Fruit fly (Drosophila melanogaster) whole organism: ENCODE data around the gene ND-B17.

Experiments
- CG8478 ChIP-seq: fragments of >200 bp; optimal IDR thresholded peaks from 2 replicates; lab custom pipeline; 2018; ENCODE audit warnings: inconsistent platforms
- Dll ChIP-seq: fragments of >200 bp; optimal IDR thresholded peaks from 2 replicates; lab custom pipeline; 2017
- psq ChIP-seq: fragments of >200 bp; optimal IDR thresholded peaks from 2 replicates; lab custom pipeline; 2017

DNA sequence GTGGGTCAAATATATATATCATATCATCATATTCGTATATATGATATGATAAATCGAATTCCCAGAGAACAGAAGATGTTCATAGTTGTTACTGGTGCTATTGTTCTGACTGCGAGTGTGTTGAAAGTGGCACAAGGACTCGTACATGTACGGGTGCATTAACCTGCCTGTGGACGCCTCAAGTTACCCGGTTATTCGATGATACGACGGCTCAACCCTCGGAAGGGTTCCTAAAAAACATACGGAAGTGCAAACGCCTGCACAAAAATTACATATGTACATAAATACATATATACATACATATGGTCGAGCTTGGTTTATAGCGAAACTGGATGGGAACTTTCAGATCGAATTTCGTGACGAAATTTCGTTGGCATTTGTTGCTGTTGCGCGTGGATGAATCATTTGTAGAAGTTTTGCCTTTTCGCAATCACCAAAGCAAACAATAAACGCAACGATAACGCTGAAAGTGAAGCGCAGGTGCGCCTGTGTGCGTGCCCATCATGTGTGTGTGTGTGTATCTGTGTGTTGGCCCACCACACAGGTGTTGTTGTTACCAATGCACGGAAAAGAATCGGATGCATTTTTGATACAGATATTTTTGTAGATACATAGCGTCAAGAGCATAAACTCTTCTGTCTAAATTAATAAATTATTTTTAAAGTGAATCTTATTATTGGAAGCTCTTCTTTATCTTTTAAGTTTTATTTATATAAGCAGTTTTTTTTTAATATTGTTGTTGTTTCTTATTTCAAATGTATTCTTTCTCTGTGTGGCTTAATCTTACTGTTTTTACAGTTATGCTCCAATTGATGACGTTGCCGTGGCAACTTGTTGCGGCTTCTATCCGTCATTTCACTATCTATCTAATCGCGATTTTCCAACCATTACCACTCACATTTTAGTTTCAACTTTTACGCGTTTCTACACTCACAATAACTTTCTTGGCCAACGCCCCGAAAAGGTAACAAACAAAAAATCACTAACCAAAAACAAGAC, 10.8 kb upstream of the ND-B17 start:
- TF ChIP-seq Dll (lab: Kevin White, UChicago) (no peak), CG8478 (lab: Kevin White, UChicago) (no peak), psq (lab: Kevin White, UChicago) (no peak)
